Worm (Caenorhabditis elegans) whole organism, midembryonic: ENCODE measurements around the gene nrps-1.

Experiments
- T22C8.4 ChIP-seq: fragments of 200-800 bp; sonication (Bioruptor generic); IDR thresholded peaks from 2 replicates; pipeline ENCODE4 v1.3.6; 2022; ENCODE audit warnings: missing genetic modification characterization, missing compliant biosample characterization
- cog-1 ChIP-seq: sonication (generic microtip); optimal IDR thresholded peaks from 2 replicates; lab custom pipeline; 2016; ENCODE audit warnings: missing genetic modification characterization, missing compliant biosample characterization
- flt-1 ChIP-seq: fragments of 200-800 bp; sonication (Bioruptor generic); IDR thresholded peaks from 2 replicates; pipeline ENCODE4 v1.3.6; 2022; ENCODE audit warnings: missing genetic modification characterization, missing compliant biosample characterization
- klf-2 ChIP-seq: fragments of 200-800 bp; sonication (Bioruptor generic); conservative IDR thresholded peaks from 2 replicates; pipeline ENCODE4 v1.3.6; 2022; ENCODE audit warnings: missing genetic modification reagents, missing genetic modification characterization, missing compliant biosample characterization
- med-1 ChIP-seq: sonication (generic microtip); optimal IDR thresholded peaks from 2 replicates; lab custom pipeline; 2017; ENCODE audit warnings: missing genetic modification characterization, mild to moderate bottlenecking, missing compliant biosample characterization, antibody characterized with exemption, missing genetic modification reagents; ENCODE audit not compliant: insufficient read depth
- ref-1 ChIP-seq: fragments of 200-800 bp; sonication (Bioruptor generic); conservative IDR thresholded peaks from 2 replicates; pipeline ENCODE4 v1.3.6; 2022; ENCODE audit warnings: missing genetic modification reagents, missing genetic modification characterization, missing compliant biosample characterization
- tab-1 ChIP-seq: fragments of 200-800 bp; sonication (Bioruptor generic); IDR thresholded peaks from 2 replicates; pipeline ENCODE4 v1.3.6; 2022; ENCODE audit warnings: missing genetic modification characterization, missing compliant biosample characterization
- ztf-23 ChIP-seq: fragments of 200-800 bp; sonication (Bioruptor generic); IDR thresholded peaks from 2 replicates; pipeline ENCODE4 v1.3.6; 2022; ENCODE audit warnings: missing genetic modification reagents, missing genetic modification characterization, missing compliant biosample characterization
- ztf-29 ChIP-seq: fragments of 200-800 bp; sonication (Bioruptor generic); IDR thresholded peaks from 2 replicates; pipeline ENCODE4 v1.3.6; 2022; ENCODE audit warnings: missing genetic modification reagents, missing genetic modification characterization, missing compliant biosample characterization

nrps-1 gene

DNA sequence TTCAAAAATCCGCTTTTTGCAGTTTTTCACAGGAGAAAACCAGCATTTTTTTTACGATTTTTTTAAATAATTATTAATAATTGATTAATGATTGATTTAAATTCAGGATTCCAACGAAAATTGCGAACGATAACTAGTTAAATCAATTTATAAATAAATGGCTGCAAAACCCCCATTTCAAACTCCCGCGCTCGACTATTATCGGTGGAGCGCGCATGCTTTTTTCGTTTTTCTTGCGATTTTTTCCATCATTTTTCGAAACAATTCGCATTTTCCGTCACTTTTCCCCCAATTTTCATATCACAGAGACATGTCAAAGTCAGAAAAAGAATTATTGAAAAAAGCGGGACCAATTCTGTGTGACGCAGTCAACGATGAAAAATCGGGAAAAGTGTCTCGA, 31.1 kb downstream of the nrps-1 start, which contains the start of gene Y66D12A.10:
Y66D12A.10 (plus strand) TSS at position 273 of the 400 bp plus-strand sequence.
- no peak for TF ChIP-seq ztf-29 (GFP tag; lab: Robert Waterston, UW)
- no peak for TF ChIP-seq T22C8.4 (GFP tag; lab: Robert Waterston, UW)
- no peak for TF ChIP-seq tab-1 (GFP tag; lab: Robert Waterston, UW)
- TF ChIP-seq ztf-23 (GFP tag; lab: Robert Waterston, UW) = no peak
- no peak for TF ChIP-seq med-1 (GFP tag; lab: Kevin White, UChicago)
- TF ChIP-seq flt-1 (GFP tag; lab: Robert Waterston, UW) = no peak
- no peak for TF ChIP-seq klf-2 (GFP tag; lab: Robert Waterston, UW)
- TF ChIP-seq cog-1 (tag; lab: Kevin White, UChicago) = no peak
- TF ChIP-seq ref-1 (GFP tag; lab: Robert Waterston, UW) = no peak

- no peak for TF ChIP-seq klf-2 (GFP tag; lab: Robert Waterston, UW)
These were observed 33.4 kb downstream of the nrps-1 start, which contains the start of gene psme-3 for ce11 chrIII:11567837-11568236. psme-3 (plus strand) TSS chrIII:11568137.

DNA sequence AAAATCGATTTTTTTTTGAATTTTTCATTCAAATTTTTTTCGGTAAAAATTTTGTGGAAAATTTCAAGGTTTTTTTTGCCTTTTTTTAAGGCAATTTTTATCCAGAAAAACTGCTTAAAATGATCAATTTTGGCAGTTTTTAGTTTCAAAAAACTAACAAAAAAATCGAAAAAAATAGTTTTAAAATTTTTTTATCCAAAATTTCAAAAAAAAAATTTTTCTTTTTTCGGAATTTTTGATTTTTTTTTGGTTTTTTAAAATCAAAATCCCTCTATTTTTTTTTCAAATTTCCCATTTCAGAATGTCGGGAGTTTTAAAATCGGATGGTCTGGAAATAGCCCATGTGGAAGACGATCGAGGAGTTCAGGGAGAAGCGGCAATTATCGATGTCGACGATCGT, 39.4 kb downstream of the nrps-1 start, which contains the start of gene Y66D12A.8:
Y66D12A.8 (plus strand) TSS at position 301 of the 400 bp plus-strand sequence.
- TF ChIP-seq ref-1 (GFP tag; lab: Robert Waterston, UW) (no peak), flt-1 (GFP tag; lab: Robert Waterston, UW) (no peak), tab-1 (GFP tag; lab: Robert Waterston, UW) (no peak), klf-2 (GFP tag; lab: Robert Waterston, UW) (no peak), cog-1 (tag; lab: Kevin White, UChicago) (no peak), med-1 (GFP tag; lab: Kevin White, UChicago) (no peak), ztf-29 (GFP tag; lab: Robert Waterston, UW) (no peak), T22C8.4 (GFP tag; lab: Robert Waterston, UW) (no peak), ztf-23 (GFP tag; lab: Robert Waterston, UW) (no peak)

ce11 chrIII:11579380-11579779, 44.9 kb downstream of the nrps-1 start:
- no peak for TF ChIP-seq ztf-29 (GFP tag; lab: Robert Waterston, UW)
- no peak for TF ChIP-seq med-1 (GFP tag; lab: Kevin White, UChicago)
- TF ChIP-seq tab-1 (GFP tag; lab: Robert Waterston, UW) = no peak
- TF ChIP-seq ref-1 (GFP tag; lab: Robert Waterston, UW) = no peak
- TF ChIP-seq cog-1 (tag; lab: Kevin White, UChicago) = no peak
- TF ChIP-seq T22C8.4 (GFP tag; lab: Robert Waterston, UW) = no peak
- no peak for TF ChIP-seq klf-2 (GFP tag; lab: Robert Waterston, UW)
- no peak for TF ChIP-seq ztf-23 (GFP tag; lab: Robert Waterston, UW)
- TF ChIP-seq flt-1 (GFP tag; lab: Robert Waterston, UW) = no peak

- TF ChIP-seq ref-1 (GFP tag; lab: Robert Waterston, UW) = no peak
- TF ChIP-seq med-1 (GFP tag; lab: Kevin White, UChicago) = no peak
- TF ChIP-seq T22C8.4 (GFP tag; lab: Robert Waterston, UW) = no peak
- no peak for TF ChIP-seq ztf-29 (GFP tag; lab: Robert Waterston, UW)
- no peak for TF ChIP-seq flt-1 (GFP tag; lab: Robert Waterston, UW)
- TF ChIP-seq klf-2 (GFP tag; lab: Robert Waterston, UW) = no peak
- no peak for TF ChIP-seq cog-1 (tag; lab: Kevin White, UChicago)
- no peak for TF ChIP-seq tab-1 (GFP tag; lab: Robert Waterston, UW)
- TF ChIP-seq ztf-23 (GFP tag; lab: Robert Waterston, UW) = no peak
These were observed 46.0 kb downstream of the nrps-1 start, which contains the start of gene Y66D12A.7 for ce11 chrIII:11580428-11580885. Y66D12A.7 (minus strand) TSS chrIII:11580478.

DNA sequence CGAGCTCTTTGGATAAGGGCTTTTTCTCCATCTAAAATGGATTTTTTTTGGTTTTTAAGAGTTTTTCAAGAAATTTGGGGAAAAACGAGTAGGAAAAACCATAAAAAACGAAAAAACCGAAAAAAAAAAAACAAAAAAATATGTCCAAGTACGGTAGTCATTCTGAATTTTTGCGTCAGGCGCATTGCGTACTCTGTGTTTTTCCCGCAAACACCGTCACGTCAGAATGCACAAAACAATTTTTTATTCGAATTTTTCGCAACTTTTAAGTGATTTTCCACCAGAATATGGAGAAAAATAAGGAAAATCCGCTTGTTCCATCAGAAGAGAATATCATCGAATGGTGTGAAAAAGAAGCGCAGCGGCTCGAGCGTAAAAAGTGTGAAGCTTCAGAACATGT, 46.9 kb downstream of the nrps-1 start, which contains the start of the genes Y66D12A.6 and ceh-92:
Y66D12A.6 (minus strand) TSS at position 31 of the 400 bp plus-strand sequence.
ceh-92 (plus strand) TSS at position 229 of the 400 bp plus-strand sequence.
- TF ChIP-seq ztf-23 (GFP tag; lab: Robert Waterston, UW) (no peak), cog-1 (tag; lab: Kevin White, UChicago) (no peak), ref-1 (GFP tag; lab: Robert Waterston, UW) (no peak), T22C8.4 (GFP tag; lab: Robert Waterston, UW) (no peak), tab-1 (GFP tag; lab: Robert Waterston, UW) (no peak), klf-2 (GFP tag; lab: Robert Waterston, UW) (no peak), flt-1 (GFP tag; lab: Robert Waterston, UW) (no peak), med-1 (GFP tag; lab: Kevin White, UChicago) (no peak), ztf-29 (GFP tag; lab: Robert Waterston, UW) (no peak)

- TF ChIP-seq flt-1 (GFP tag; lab: Robert Waterston, UW) (no peak), med-1 (GFP tag; lab: Kevin White, UChicago) (no peak), ref-1 (GFP tag; lab: Robert Waterston, UW) (no peak), tab-1 (GFP tag; lab: Robert Waterston, UW) (no peak), ztf-29 (GFP tag; lab: Robert Waterston, UW) (no peak), klf-2 (GFP tag; lab: Robert Waterston, UW) (no peak), T22C8.4 (GFP tag; lab: Robert Waterston, UW) (no peak), ztf-23 (GFP tag; lab: Robert Waterston, UW) (no peak), cog-1 (tag; lab: Kevin White, UChicago) (no peak)
These were observed 48.1 kb downstream of the nrps-1 start for ce11 chrIII:11582569-11582968.

- TF ChIP-seq klf-2 (GFP tag; lab: Robert Waterston, UW) (no peak), med-1 (GFP tag; lab: Kevin White, UChicago) (no peak), flt-1 (GFP tag; lab: Robert Waterston, UW) (no peak), ztf-29 (GFP tag; lab: Robert Waterston, UW) (no peak), ref-1 (GFP tag; lab: Robert Waterston, UW) (no peak), T22C8.4 (GFP tag; lab: Robert Waterston, UW) (no peak), cog-1 (tag; lab: Kevin White, UChicago) (no peak), tab-1 (GFP tag; lab: Robert Waterston, UW) (no peak), ztf-23 (GFP tag; lab: Robert Waterston, UW) (no peak)
These were observed 54.4 kb downstream of the nrps-1 start, which contains the start of gene Y66D12A.3 for ce11 chrIII:11588911-11589310. Y66D12A.3 (plus strand) TSS chrIII:11589211.
